Worm (Caenorhabditis elegans) whole organism, early embryonic: ENCODE data around the gene ceh-40.

Source experiments
- B0310.2 ChIP-seq: sonication (generic microtip); optimal IDR thresholded peaks from 2 replicates; lab custom pipeline; 2016; ENCODE audit warnings: mild to moderate bottlenecking, missing genetic modification characterization, missing compliant biosample characterization
- F13C5.2 ChIP-seq: sonication (generic microtip); optimal IDR thresholded peaks from 2 replicates; lab custom pipeline; 2017; ENCODE audit warnings: mild to moderate bottlenecking, missing genetic modification characterization, inconsistent platforms, missing compliant biosample characterization
- aly-1 ChIP-seq: sonication (generic microtip); optimal IDR thresholded peaks from 2 replicates; lab custom pipeline; 2016; ENCODE audit warnings: missing genetic modification characterization, missing compliant biosample characterization
- ama-1 ChIP-seq: fragments of 150-350 bp; optimal IDR thresholded peaks from 2 replicates; lab custom pipeline; 2014
- ceh-13 ChIP-seq: fragments of 200-800 bp; sonication (Bioruptor generic); optimal IDR thresholded peaks from 2 replicates; lab custom pipeline; 2018; ENCODE audit warnings: mild to moderate bottlenecking, missing genetic modification characterization, missing compliant biosample characterization
- ceh-36 ChIP-seq: sonication (generic microtip); optimal IDR thresholded peaks from 2 replicates; lab custom pipeline; 2016; ENCODE audit warnings: missing genetic modification characterization, inconsistent platforms, missing compliant biosample characterization
- ets-7 ChIP-seq: sonication (generic microtip); optimal IDR thresholded peaks from 2 replicates; lab custom pipeline; 2016; ENCODE audit warnings: missing genotype, missing genetic modification characterization, missing compliant biosample characterization
- flt-1 ChIP-seq: fragments of 200-800 bp; sonication (Bioruptor generic); IDR thresholded peaks from 2 replicates; pipeline ENCODE4 v1.3.6; 2022; ENCODE audit warnings: missing genetic modification characterization, missing compliant biosample characterization
- hmbx-1 ChIP-seq: sonication (generic microtip); optimal IDR thresholded peaks from 2 replicates; lab custom pipeline; 2016; ENCODE audit warnings: mild to moderate bottlenecking, missing genetic modification characterization, missing compliant biosample characterization
- hmg-4 ChIP-seq: fragments of 200-800 bp; sonication (Bioruptor generic); optimal IDR thresholded peaks from 2 replicates; lab custom pipeline; 2018; ENCODE audit warnings: mild to moderate bottlenecking, missing genetic modification characterization, missing compliant biosample characterization
- hnd-1 ChIP-seq: sonication (generic microtip); optimal IDR thresholded peaks from 2 replicates; lab custom pipeline; 2016; ENCODE audit warnings: missing genetic modification characterization, missing compliant biosample characterization
- pes-1 ChIP-seq: fragments of 200-800 bp; sonication (Bioruptor generic); IDR thresholded peaks from 2 replicates; pipeline ENCODE4 v1.3.6; 2022; ENCODE audit warnings: missing genetic modification reagents, missing genetic modification characterization, missing compliant biosample characterization
- scrt-1 ChIP-seq: fragments of 200-800 bp; sonication (Bioruptor generic); IDR thresholded peaks from 2 replicates; pipeline ENCODE4 v1.3.6; 2022; ENCODE audit warnings: missing genetic modification characterization, missing compliant biosample characterization
- sea-1 ChIP-seq: fragments of 200-800 bp; sonication (Bioruptor generic); conservative IDR thresholded peaks from 2 replicates; pipeline ENCODE4 v1.3.6; 2022; ENCODE audit warnings: missing genetic modification characterization, missing compliant biosample characterization
- tbx-11 ChIP-seq: fragments of 200-800 bp; sonication (Bioruptor generic); IDR thresholded peaks from 2 replicates; pipeline ENCODE4 v1.3.6; 2022; ENCODE audit warnings: missing genetic modification characterization, missing compliant biosample characterization
- tbx-37 ChIP-seq: fragments of 200-800 bp; sonication (Bioruptor generic); conservative IDR thresholded peaks from 2 replicates; pipeline ENCODE4 v1.3.6; 2022; ENCODE audit warnings: missing genetic modification reagents, missing genetic modification characterization, missing compliant biosample characterization
- tra-4 ChIP-seq: sonication (generic microtip); optimal IDR thresholded peaks from 2 replicates; lab custom pipeline; 2017; ENCODE audit warnings: missing genetic modification characterization, missing compliant biosample characterization

Gene ceh-40

ce11 chrX:12328676-12329075, 8.1 kb upstream of the ceh-40 start, which contains the start of gene srd-45:
srd-45 (plus strand) TSS chrX:12328976.
- TF ChIP-seq tbx-11 (GFP tag; lab: Robert Waterston, UW) (no peak), tbx-37 (GFP tag; lab: Robert Waterston, UW) (no peak), F13C5.2 (tag; lab: Kevin White, UChicago) (no peak), flt-1 (GFP tag; lab: Robert Waterston, UW) (no peak), hnd-1 (tag; lab: Kevin White, UChicago) (no peak), hmg-4 (GFP tag; lab: Kevin White, UChicago) (no peak), pes-1 (GFP tag; lab: Robert Waterston, UW) (no peak), hmbx-1 (no peak), tra-4 (tag; lab: Kevin White, UChicago) (no peak), B0310.2 (no peak), scrt-1 (GFP tag; lab: Robert Waterston, UW) (no peak), aly-1 (tag; lab: Kevin White, UChicago) (no peak), ceh-36 (no peak), ceh-13 (GFP tag; lab: Kevin White, UChicago) (no peak), ets-7 (no peak), ama-1 (lab: Kevin White, UChicago) (no peak), sea-1 (GFP tag; lab: Robert Waterston, UW) (no peak)

ce11 chrX:12326424-12326823, 5.8 kb upstream of the ceh-40 start, which contains the start of gene srd-41:
srd-41 (plus strand) TSS chrX:12326724.
- TF ChIP-seq sea-1 (GFP tag; lab: Robert Waterston, UW) (no peak), B0310.2 (no peak), ama-1 (lab: Kevin White, UChicago) (no peak), pes-1 (GFP tag; lab: Robert Waterston, UW) (no peak), aly-1 (tag; lab: Kevin White, UChicago) (no peak), tra-4 (tag; lab: Kevin White, UChicago) (no peak), ceh-36 (no peak), hnd-1 (tag; lab: Kevin White, UChicago) (no peak), scrt-1 (GFP tag; lab: Robert Waterston, UW) (no peak), ceh-13 (GFP tag; lab: Kevin White, UChicago) (no peak), F13C5.2 (tag; lab: Kevin White, UChicago) (no peak)

- TF ChIP-seq ets-7, result no peak
- TF ChIP-seq hmg-4 (GFP tag; lab: Kevin White, UChicago), result no peak
- TF ChIP-seq hmbx-1, result no peak
- TF ChIP-seq B0310.2, result no peak
- TF ChIP-seq tbx-11 (GFP tag; lab: Robert Waterston, UW), result no peak
- no peak for TF ChIP-seq scrt-1 (GFP tag; lab: Robert Waterston, UW)
Measured at ce11 chrX:12323439-12323838, 2.9 kb upstream of the ceh-40 start, which contains the start of gene srd-40. srd-40 (plus strand) TSS chrX:12323739.

ce11 chrX:12321357-12321756, 780 bp upstream of the ceh-40 start, which contains the start of gene F17A2.13:
F17A2.13 (plus strand) TSS chrX:12321657.
- TF ChIP-seq ama-1 (lab: Kevin White, UChicago) (no peak), flt-1 (GFP tag; lab: Robert Waterston, UW) (no peak), ceh-36 (no peak), ceh-13 (GFP tag; lab: Kevin White, UChicago) (no peak), sea-1 (GFP tag; lab: Robert Waterston, UW) (no peak), hnd-1 (tag; lab: Kevin White, UChicago) (no peak), B0310.2 (no peak), tra-4 (tag; lab: Kevin White, UChicago) (no peak), hmg-4 (GFP tag; lab: Kevin White, UChicago) (no peak), aly-1 (tag; lab: Kevin White, UChicago) (no peak), ets-7 (no peak), tbx-37 (GFP tag; lab: Robert Waterston, UW) (no peak), pes-1 (GFP tag; lab: Robert Waterston, UW) (no peak), hmbx-1 (no peak), scrt-1 (GFP tag; lab: Robert Waterston, UW) (no peak), F13C5.2 (tag; lab: Kevin White, UChicago) (no peak)

- TF ChIP-seq ets-7, result no peak
- no peak for TF ChIP-seq flt-1 (GFP tag; lab: Robert Waterston, UW)
- TF ChIP-seq tbx-11 (GFP tag; lab: Robert Waterston, UW), result no peak
- TF ChIP-seq B0310.2, result no peak
- TF ChIP-seq sea-1 (GFP tag; lab: Robert Waterston, UW), result no peak
- no peak for TF ChIP-seq ceh-36
- no peak for TF ChIP-seq tra-4 (tag; lab: Kevin White, UChicago)
- TF ChIP-seq pes-1 (GFP tag; lab: Robert Waterston, UW), result no peak
- no peak for TF ChIP-seq ama-1 (lab: Kevin White, UChicago)
- TF ChIP-seq scrt-1 (GFP tag; lab: Robert Waterston, UW), result no peak
- no peak for TF ChIP-seq hnd-1 (tag; lab: Kevin White, UChicago)
- TF ChIP-seq hmbx-1, result no peak
- TF ChIP-seq aly-1 (tag; lab: Kevin White, UChicago), result no peak
- no peak for TF ChIP-seq ceh-13 (GFP tag; lab: Kevin White, UChicago)
- TF ChIP-seq tbx-37 (GFP tag; lab: Robert Waterston, UW), result no peak
- no peak for TF ChIP-seq F13C5.2 (tag; lab: Kevin White, UChicago)
- TF ChIP-seq hmg-4 (GFP tag; lab: Kevin White, UChicago), result no peak
Measured at ce11 chrX:12317560-12317959, 3.0 kb downstream of the ceh-40 start.

- TF ChIP-seq tra-4 (tag; lab: Kevin White, UChicago) (no peak), pes-1 (GFP tag; lab: Robert Waterston, UW) (no peak), sea-1 (GFP tag; lab: Robert Waterston, UW) (no peak), hmg-4 (GFP tag; lab: Kevin White, UChicago) (no peak), B0310.2 (no peak), hnd-1 (tag; lab: Kevin White, UChicago) (no peak), ama-1 (lab: Kevin White, UChicago) (no peak), ets-7 (no peak), aly-1 (tag; lab: Kevin White, UChicago) (no peak), hmbx-1 (no peak), tbx-11 (GFP tag; lab: Robert Waterston, UW) (no peak), ceh-13 (GFP tag; lab: Kevin White, UChicago) (no peak), tbx-37 (GFP tag; lab: Robert Waterston, UW) (no peak), scrt-1 (GFP tag; lab: Robert Waterston, UW) (no peak), flt-1 (GFP tag; lab: Robert Waterston, UW) (no peak), ceh-36 (no peak), F13C5.2 (tag; lab: Kevin White, UChicago) (no peak)
Measured at ce11 chrX:12315268-12315667, 5.3 kb downstream of the ceh-40 start, which contains the start of gene xtr-2. xtr-2 (plus strand) TSS chrX:12315568.
